Worm (Caenorhabditis elegans) whole organism, L3 larva: ENCODE results near the gene ugt-1.

Experiments used
- R02D3.7 ChIP-seq: fragments of 150-350 bp; optimal IDR thresholded peaks from 2 replicates; lab custom pipeline; 2014; ENCODE audit warnings: missing biosample characterization, missing genetic modification characterization
- ceh-16 ChIP-seq: sonication (generic microtip); optimal IDR thresholded peaks from 2 replicates; lab custom pipeline; 2017; ENCODE audit warnings: missing biosample characterization, missing genetic modification characterization
- ceh-28 ChIP-seq: fragments of 150-350 bp; optimal IDR thresholded peaks from 2 replicates; lab custom pipeline; 2014; ENCODE audit warnings: missing biosample characterization, missing genetic modification reagents, missing genetic modification characterization
- elt-1 ChIP-seq: fragments of 150-350 bp; optimal IDR thresholded peaks from 2 replicates; lab custom pipeline; 2014; ENCODE audit warnings: missing biosample characterization, missing genetic modification characterization
- elt-2 ChIP-seq: sonication (generic microtip); optimal IDR thresholded peaks from 2 replicates; lab custom pipeline; 2016; ENCODE audit warnings: missing genetic modification reagents, mild to moderate bottlenecking, missing genetic modification characterization, missing compliant biosample characterization
- eor-1 ChIP-seq, 2 experiments: fragments of 150-350 bp; optimal IDR thresholded peaks; 2 replicates each; lab custom pipeline; 2014 to 2018; ENCODE audit warnings: missing biosample characterization in 2 of 2, missing genetic modification characterization in 2 of 2
- fkh-2 ChIP-seq: fragments of 150-350 bp; optimal IDR thresholded peaks from 2 replicates; lab custom pipeline; 2014; ENCODE audit warnings: missing biosample characterization, missing genetic modification reagents, missing genetic modification characterization
- nhr-237 ChIP-seq: fragments of 150-350 bp; optimal IDR thresholded peaks from 2 replicates; lab custom pipeline; 2014; ENCODE audit warnings: missing biosample characterization, missing genetic modification characterization
- nhr-76 ChIP-seq: fragments of 150-350 bp; sonication (generic microtip); optimal IDR thresholded peaks from 5 replicates; lab custom pipeline; 2014; ENCODE audit warnings: missing biosample characterization, missing genetic modification characterization
- skn-1 ChIP-seq: fragments of 150-350 bp; optimal IDR thresholded peaks from 2 replicates; lab custom pipeline; 2014; ENCODE audit warnings: missing biosample characterization, missing genetic modification characterization
- zag-1 ChIP-seq: fragments of 150-350 bp; optimal IDR thresholded peaks from 2 replicates; lab custom pipeline; 2014; ENCODE audit warnings: missing biosample characterization, missing genetic modification characterization

DNA sequence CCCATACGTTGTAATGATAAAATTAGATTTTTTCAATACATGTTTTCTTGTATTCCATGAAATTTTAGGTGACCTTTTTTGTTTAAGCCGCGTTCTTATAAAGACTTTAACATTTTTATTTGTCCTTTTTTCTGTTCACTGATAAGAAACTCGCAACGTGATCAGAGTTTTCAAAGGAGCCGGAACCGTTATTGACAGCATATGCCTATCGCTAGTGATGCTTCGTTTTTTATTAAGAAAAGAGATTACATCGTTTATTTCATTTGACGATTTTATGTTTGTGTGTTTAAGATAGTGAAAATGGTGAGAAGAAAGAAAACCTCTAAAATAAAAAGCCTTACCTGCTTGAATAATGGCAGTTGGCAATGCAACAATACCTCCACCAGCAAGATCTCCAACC lies 37.1 kb downstream of the ugt-1 start:
- no peak for TF ChIP-seq ceh-28
- no peak for TF ChIP-seq zag-1 (tag; lab: Kevin White, UChicago)
- no peak for TF ChIP-seq nhr-76 (tag; lab: Kevin White, UChicago)
- TF ChIP-seq elt-2 (tag; lab: Kevin White, UChicago) = peak; percentile 96
- no peak for TF ChIP-seq nhr-237 (tag; lab: Kevin White, UChicago)
- no peak for TF ChIP-seq fkh-2
- TF ChIP-seq skn-1 (tag; lab: Kevin White, UChicago) = no peak
- no peak for TF ChIP-seq R02D3.7 (tag; lab: Kevin White, UChicago)
- no peak for TF ChIP-seq ceh-16 (tag; lab: Kevin White, UChicago)
- no peak for TF ChIP-seq eor-1 (tag; optimal IDR thresholded peaks at IDR 0.05; lab: Kevin White, UChicago)
- TF ChIP-seq elt-1 (tag; lab: Kevin White, UChicago) = no peak
